Fruit fly (Drosophila melanogaster): ENCODE results near the gene CG43057.
A peak's percentile ranks its signal among the peaks of the same experiment; 100 is the strongest.

CG43057 gene

DNA sequence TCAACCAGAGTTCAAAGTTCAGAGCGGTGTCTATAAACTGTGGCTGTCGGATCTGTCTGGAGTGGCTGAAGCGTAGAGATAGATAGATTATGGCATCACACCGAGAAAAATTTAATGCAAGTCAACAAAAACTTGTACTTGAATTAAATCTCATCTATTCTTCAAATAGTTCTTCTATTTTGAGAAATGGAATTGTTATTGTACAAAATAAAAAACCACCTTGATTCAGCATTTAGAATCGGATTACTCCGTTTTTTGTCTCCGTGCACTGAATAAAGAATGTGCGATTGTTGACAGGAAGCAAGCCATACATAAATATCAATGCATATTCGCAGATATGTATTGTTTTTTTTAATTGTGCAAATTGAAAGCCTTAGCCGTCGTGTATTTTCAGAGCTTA is 14.2 kb downstream of the CG43057 start (continued):
- TF ChIP-seq chn (GFP tag; optimal IDR thresholded peaks at IDR 0.05) (peak; percentile 14), Blimp-1 (GFP tag; optimal IDR thresholded peaks at IDR 0.05) (peak; percentile 9), CG6654 (GFP tag; optimal IDR thresholded peaks at IDR 0.05) (no peak), Meics (GFP tag; optimal IDR thresholded peaks at IDR 0.05) (peak; percentile 6), CG1603 (tag; optimal IDR thresholded peaks at IDR 0.05) (peak; percentile 13), CG8359 (GFP tag; optimal IDR thresholded peaks at IDR 0.05; ENCODE audit: borderline replicate concordance) (no peak), run (tag; optimal IDR thresholded peaks at IDR 0.05) (no peak), CG17385 (GFP tag; optimal IDR thresholded peaks at IDR 0.05) (no peak), Mad (GFP tag; optimal IDR thresholded peaks at IDR 0.05) (no peak), CG6175 (GFP tag; IDR thresholded peaks at IDR 0.05) (no peak), CG9817 (tag; optimal IDR thresholded peaks at IDR 0.05) (no peak), pb (GFP tag; optimal IDR thresholded peaks at IDR 0.05) (no peak), hb (GFP tag; IDR thresholded peaks at IDR 0.05; ENCODE audit: partially characterized antibody) (no peak), Neu2 (GFP tag; optimal IDR thresholded peaks at IDR 0.05; ENCODE audit: borderline replicate concordance) (no peak), Doc3 (GFP tag; IDR thresholded peaks at IDR 0.05; ENCODE audit: partially characterized antibody) (no peak), ap (GFP tag; IDR thresholded peaks at IDR 0.05) (no peak), ind (GFP tag; optimal IDR thresholded peaks at IDR 0.05) (no peak), Xrp1 (GFP tag; IDR thresholded peaks at IDR 0.05) (peak; percentile 71; the same call in 1 of the 2 replicates), B-H1 (GFP tag; IDR thresholded peaks at IDR 0.05) (peak; percentile 26; the same call in 2 of the 3 replicates), CG7786 (GFP tag; optimal IDR thresholded peaks at IDR 0.05) (no peak), Dfd (GFP tag; optimal IDR thresholded peaks at IDR 0.05) (no peak), CG13123 (GFP tag; optimal IDR thresholded peaks at IDR 0.05) (no peak), sisA (GFP tag; IDR thresholded peaks at IDR 0.05) (peak; percentile 25; the same call in 1 of the 2 replicates), chinmo (GFP tag; IDR thresholded peaks at IDR 0.05; ENCODE audit: partially characterized antibody) (no peak), CG3281 (GFP tag; optimal IDR thresholded peaks at IDR 0.05) (no peak), CG8924 (tag; optimal IDR thresholded peaks at IDR 0.05) (no peak), ttk (GFP tag; IDR thresholded peaks at IDR 0.05) (0 out of 2 replicates have a peak, but pooled peaks have one; percentile 23), CG8944 (GFP tag; optimal IDR thresholded peaks at IDR 0.05) (no peak), stc (GFP tag; IDR thresholded peaks at IDR 0.05) (peak; percentile 46; the same call in 1 of the 2 replicates), H2.0 (GFP tag; IDR thresholded peaks at IDR 0.05) (no peak), bbx (GFP tag; IDR thresholded peaks at IDR 0.05; ENCODE audit: partially characterized antibody) (no peak), CG11456 (GFP tag; IDR thresholded peaks at IDR 0.05) (no peak), Ssrp (tag; optimal IDR thresholded peaks at IDR 0.05) (no peak), unpg (GFP tag; optimal IDR thresholded peaks at IDR 0.05) (peak; percentile 40), Atf-2 (GFP tag; optimal IDR thresholded peaks at IDR 0.05) (peak; percentile 19), sc (optimal IDR thresholded peaks at IDR 0.05) (no peak), sc (GFP tag; optimal IDR thresholded peaks at IDR 0.05) (no peak), tap (tag; optimal IDR thresholded peaks at IDR 0.05) (no peak), CG11723 (GFP tag; optimal IDR thresholded peaks at IDR 0.05) (no peak), CG8089 (GFP tag; optimal IDR thresholded peaks at IDR 0.05) (no peak), Usf (GFP tag; optimal IDR thresholded peaks at IDR 0.05) (no peak), Mes4 (GFP tag; optimal IDR thresholded peaks at IDR 0.05) (no peak), tin (GFP tag; optimal IDR thresholded peaks at IDR 0.05) (no peak), wdn (GFP tag; IDR thresholded peaks at IDR 0.05) (peak; percentile 36; the same call in 1 of the 2 replicates), CG13894 (tag; optimal IDR thresholded peaks at IDR 0.05) (no peak), sens (GFP tag) (peak; percentile 83), CG2129 (GFP tag; IDR thresholded peaks at IDR 0.05; ENCODE audit: partially characterized antibody) (no peak), ems (GFP tag; optimal IDR thresholded peaks at IDR 0.05) (peak; percentile 18), Hr78 (GFP tag; optimal IDR thresholded peaks at IDR 0.05) (no peak), Chrac-16 (GFP tag; optimal IDR thresholded peaks at IDR 0.05) (no peak), mirr (GFP tag; optimal IDR thresholded peaks at IDR 0.05) (no peak)

Data from whole organism, embryonic.